Fruit fly (Drosophila melanogaster) whole organism, embryonic: ENCODE measurements around the gene dtn.
A peak's percentile ranks its signal among the peaks of the same experiment; 100 is the strongest.

Source experiments
- CG10147 ChIP-seq: fragments of 200-800 bp; sonication (Bioruptor generic); optimal IDR thresholded peaks from 2 replicates; lab custom pipeline; 2019; ENCODE audit warnings: missing biosample characterization, mild to moderate bottlenecking, missing genetic modification characterization, moderate library complexity
- CG11093 ChIP-seq: fragments of 200-800 bp; sonication (Bioruptor generic); IDR thresholded peaks from 3 replicates; pipeline ENCODE4 v1.3.6; 2022; ENCODE audit warnings: missing biosample characterization, missing genetic modification characterization
- CG11456 ChIP-seq: fragments of 200-800 bp; sonication (Bioruptor generic); IDR thresholded peaks from 3 replicates; pipeline ENCODE4 v1.3.6; 2022; ENCODE audit warnings: missing biosample characterization, missing genetic modification characterization
- CG11504 ChIP-seq: fragments of 200-800 bp; sonication (Bioruptor generic); optimal IDR thresholded peaks from 3 replicates; lab custom pipeline; 2019; ENCODE audit warnings: missing biosample characterization, mild to moderate bottlenecking, missing genetic modification characterization, moderate library complexity
- CG12299 ChIP-seq: fragments of 200-800 bp; sonication (Bioruptor generic); optimal IDR thresholded peaks from 2 replicates; lab custom pipeline; 2018; ENCODE audit warnings: missing biosample characterization, mild to moderate bottlenecking, missing genetic modification characterization
- CG13775 ChIP-seq: fragments of 200-800 bp; sonication (Bioruptor generic); optimal IDR thresholded peaks from 3 replicates; lab custom pipeline; 2017; ENCODE audit warnings: missing biosample characterization, mild to moderate bottlenecking, missing genetic modification characterization
- CG16815 ChIP-seq: fragments of 200-800 bp; sonication (Bioruptor generic); optimal IDR thresholded peaks from 3 replicates; lab custom pipeline; 2017; ENCODE audit warnings: missing biosample characterization, mild to moderate bottlenecking, missing genetic modification characterization
- CG17359 ChIP-seq: fragments of 200-800 bp; sonication (Bioruptor generic); optimal IDR thresholded peaks from 3 replicates; lab custom pipeline; 2018; ENCODE audit warnings: missing biosample characterization, mild to moderate bottlenecking, missing genetic modification characterization, moderate library complexity
- CG2712 ChIP-seq: fragments of 200-800 bp; optimal IDR thresholded peaks from 3 replicates; lab custom pipeline; 2019; ENCODE audit warnings: missing biosample characterization, mild to moderate bottlenecking, missing genetic modification characterization, moderate library complexity
- CG30020 ChIP-seq: fragments of 200-800 bp; optimal IDR thresholded peaks from 2 replicates; lab custom pipeline; 2019; ENCODE audit warnings: missing biosample characterization, mild to moderate bottlenecking, missing genetic modification characterization, moderate library complexity
- CG30403 ChIP-seq: fragments of 200-800 bp; sonication (Bioruptor generic); optimal IDR thresholded peaks from 3 replicates; lab custom pipeline; 2016; ENCODE audit warnings: missing biosample characterization, missing genetic modification characterization
- CG32767 ChIP-seq: fragments of 200-800 bp; sonication (Bioruptor generic); IDR thresholded peaks from 2 replicates; pipeline ENCODE4 v1.3.6; 2022; ENCODE audit warnings: missing biosample characterization, missing genetic modification characterization
- CG34422 ChIP-seq: fragments of 200-800 bp; sonication (Bioruptor generic); IDR thresholded peaks from 3 replicates; pipeline ENCODE4 v1.3.6; 2022; ENCODE audit warnings: missing biosample characterization, missing genetic modification characterization
- CG4360 ChIP-seq: fragments of 200-800 bp; sonication (Bioruptor generic); IDR thresholded peaks from 2 replicates; pipeline ENCODE4 v1.3.6; 2022; ENCODE audit warnings: missing biosample characterization, missing genetic modification characterization
- CG8388 ChIP-seq: fragments of 200-800 bp; sonication (Bioruptor generic); optimal IDR thresholded peaks from 2 replicates; lab custom pipeline; 2019; ENCODE audit warnings: missing biosample characterization, mild to moderate bottlenecking, missing genetic modification characterization, moderate library complexity
- CG8924 ChIP-seq: fragments of 200-800 bp; optimal IDR thresholded peaks from 3 replicates; lab custom pipeline; 2019; ENCODE audit warnings: missing biosample characterization, mild to moderate bottlenecking, missing genetic modification characterization, moderate library complexity
- CG9609 ChIP-seq: fragments of 200-800 bp; sonication (Bioruptor generic); optimal IDR thresholded peaks from 3 replicates; lab custom pipeline; 2016; ENCODE audit warnings: missing biosample characterization, missing genetic modification characterization
- CoRest ChIP-seq: fragments of 200-800 bp; sonication (Bioruptor generic); optimal IDR thresholded peaks from 3 replicates; lab custom pipeline; 2018; ENCODE audit warnings: missing biosample characterization, mild to moderate bottlenecking, missing genetic modification characterization, moderate library complexity
- Doc2 ChIP-seq: fragments of 200-800 bp; sonication (Bioruptor generic); IDR thresholded peaks from 2 replicates; pipeline ENCODE4 v1.3.6; 2022; ENCODE audit warnings: missing biosample characterization, missing genetic modification characterization
- Drgx ChIP-seq: fragments of 200-800 bp; sonication (Bioruptor generic); IDR thresholded peaks from 2 replicates; pipeline ENCODE4 v1.3.6; 2022; ENCODE audit warnings: missing biosample characterization, missing genetic modification characterization
- Ets65A ChIP-seq: fragments of 200-800 bp; sonication (Bioruptor generic); peaks from one replicate; lab custom pipeline; 2016; ENCODE audit warnings: missing biosample characterization, missing genetic modification characterization
- Lim3 ChIP-seq: fragments of 200-800 bp; sonication (Bioruptor generic); IDR thresholded peaks from 2 replicates; pipeline ENCODE4 v1.3.6; 2022; ENCODE audit warnings: missing biosample characterization, missing genetic modification characterization
- MBD-R2 ChIP-seq: fragments of 200-800 bp; sonication (Bioruptor generic); IDR thresholded peaks from 2 replicates; pipeline ENCODE4 v1.3.6; 2022; ENCODE audit warnings: missing biosample characterization, missing genetic modification characterization
- MESR4 ChIP-seq: fragments of 200-800 bp; sonication (Bioruptor generic); optimal IDR thresholded peaks from 2 replicates; lab custom pipeline; 2018; ENCODE audit warnings: missing biosample characterization, mild to moderate bottlenecking, missing genetic modification characterization, moderate library complexity
- Meics ChIP-seq: fragments of 200-800 bp; sonication (Bioruptor generic); optimal IDR thresholded peaks from 2 replicates; lab custom pipeline; 2017; ENCODE audit warnings: missing biosample characterization, mild to moderate bottlenecking, missing genetic modification characterization
- Opbp ChIP-seq: fragments of 200-800 bp; sonication (Bioruptor generic); IDR thresholded peaks from 3 replicates; pipeline ENCODE4 v1.3.6; 2022; ENCODE audit warnings: missing biosample characterization, missing genetic modification characterization; ENCODE audit not compliant: partially characterized antibody
- Sin3A ChIP-seq: fragments of >200 bp; optimal IDR thresholded peaks from 2 replicates; lab custom pipeline; 2018
- Sry-β ChIP-seq: fragments of 200-800 bp; sonication (Bioruptor generic); optimal IDR thresholded peaks from 2 replicates; lab custom pipeline; 2018; ENCODE audit warnings: missing biosample characterization, mild to moderate bottlenecking, missing genetic modification characterization, moderate library complexity
- YL-1 ChIP-seq: fragments of 200-800 bp; sonication (Bioruptor generic); optimal IDR thresholded peaks from 3 replicates; lab custom pipeline; 2017; ENCODE audit warnings: missing biosample characterization, mild to moderate bottlenecking, missing genetic modification characterization
- aop ChIP-seq: fragments of 200-800 bp; sonication (Bioruptor generic); IDR thresholded peaks from 2 replicates; pipeline ENCODE4 v1.3.6; 2022; ENCODE audit warnings: missing biosample characterization, missing genetic modification characterization
- bigmax ChIP-seq: fragments of 200-800 bp; sonication (Bioruptor generic); optimal IDR thresholded peaks from 2 replicates; lab custom pipeline; 2018; ENCODE audit warnings: missing biosample characterization, mild to moderate bottlenecking, missing genetic modification characterization
- bowl ChIP-seq: fragments of 200-800 bp; sonication (Bioruptor generic); IDR thresholded peaks from 2 replicates; pipeline ENCODE4 v1.3.6; 2022; ENCODE audit warnings: missing biosample characterization, missing genetic modification characterization
- br ChIP-seq: fragments of >200 bp; optimal IDR thresholded peaks from 2 replicates; lab custom pipeline; 2017
- caup ChIP-seq: fragments of 200-800 bp; sonication (Bioruptor generic); optimal IDR thresholded peaks from 3 replicates; lab custom pipeline; 2017; ENCODE audit warnings: missing biosample characterization, mild to moderate bottlenecking, missing genetic modification characterization, moderate library complexity; ENCODE audit not compliant: severe bottlenecking
- cg ChIP-seq: fragments of 200-800 bp; sonication (Bioruptor generic); optimal IDR thresholded peaks from 3 replicates; lab custom pipeline; 2019; ENCODE audit warnings: missing biosample characterization, mild to moderate bottlenecking, missing genetic modification characterization, moderate library complexity
- corto ChIP-seq: fragments of 200-800 bp; sonication (Bioruptor generic); optimal IDR thresholded peaks from 2 replicates; lab custom pipeline; 2016; ENCODE audit warnings: missing biosample characterization, mild to moderate bottlenecking, missing genetic modification characterization, moderate library complexity
- crc ChIP-seq: fragments of 200-800 bp; sonication (Bioruptor generic); optimal IDR thresholded peaks from 2 replicates; lab custom pipeline; 2016; ENCODE audit warnings: missing biosample characterization, missing genetic modification characterization
- h ChIP-seq: fragments of >200 bp; optimal IDR thresholded peaks from 2 replicates; lab custom pipeline; 2017
- ham ChIP-seq: fragments of 200-800 bp; sonication (Bioruptor generic); IDR thresholded peaks from 2 replicates; pipeline ENCODE4 v1.3.6; 2022; ENCODE audit warnings: missing biosample characterization, missing genetic modification characterization
- hb ChIP-seq: fragments of 200-800 bp; sonication (Bioruptor generic); IDR thresholded peaks from 3 replicates; pipeline ENCODE4 v1.3.6; 2022; ENCODE audit warnings: missing biosample characterization, missing genetic modification characterization; ENCODE audit not compliant: partially characterized antibody
- kni ChIP-seq: fragments of 200-800 bp; sonication (Bioruptor generic); optimal IDR thresholded peaks from 3 replicates; lab custom pipeline; 2017; ENCODE audit warnings: mild to moderate bottlenecking, missing biosample characterization, missing genetic modification reagents, missing genetic modification characterization
- nerfin-1 ChIP-seq: fragments of 200-800 bp; sonication (Bioruptor generic); optimal IDR thresholded peaks from 3 replicates; lab custom pipeline; 2019; ENCODE audit warnings: missing biosample characterization, mild to moderate bottlenecking, missing genetic modification characterization, moderate library complexity
- phol ChIP-seq: fragments of 200-800 bp; sonication (Bioruptor generic); optimal IDR thresholded peaks from 3 replicates; lab custom pipeline; 2018; ENCODE audit warnings: missing biosample characterization, mild to moderate bottlenecking, missing genetic modification characterization, moderate library complexity
- sisA ChIP-seq: fragments of 200-800 bp; sonication (Bioruptor generic); IDR thresholded peaks from 2 replicates; pipeline ENCODE4 v1.3.6; 2022; ENCODE audit warnings: missing biosample characterization, missing genetic modification characterization
- sna ChIP-seq: fragments of 200-800 bp; sonication (Bioruptor generic); IDR thresholded peaks from 2 replicates; pipeline ENCODE4 v1.3.6; 2022; ENCODE audit warnings: missing biosample characterization, missing genetic modification characterization; ENCODE audit not compliant: partially characterized antibody
- vnd ChIP-seq: fragments of 200-800 bp; sonication (Bioruptor generic); IDR thresholded peaks from 3 replicates; pipeline ENCODE4 v1.3.6; 2022; ENCODE audit warnings: missing biosample characterization, missing genetic modification characterization; ENCODE audit not compliant: partially characterized antibody
- wek ChIP-seq: fragments of 200-800 bp; sonication (Bioruptor generic); optimal IDR thresholded peaks from 3 replicates; lab custom pipeline; 2018; ENCODE audit warnings: missing biosample characterization, mild to moderate bottlenecking, missing genetic modification characterization, moderate library complexity
- yki ChIP-seq: fragments of >200 bp; optimal IDR thresholded peaks from 3 replicates; lab custom pipeline; 2018
- zen ChIP-seq: fragments of 200-800 bp; sonication (Bioruptor generic); optimal IDR thresholded peaks from 3 replicates; lab custom pipeline; 2018; ENCODE audit warnings: missing biosample characterization, mild to moderate bottlenecking, missing genetic modification characterization, moderate library complexity

The dtn gene

DNA sequence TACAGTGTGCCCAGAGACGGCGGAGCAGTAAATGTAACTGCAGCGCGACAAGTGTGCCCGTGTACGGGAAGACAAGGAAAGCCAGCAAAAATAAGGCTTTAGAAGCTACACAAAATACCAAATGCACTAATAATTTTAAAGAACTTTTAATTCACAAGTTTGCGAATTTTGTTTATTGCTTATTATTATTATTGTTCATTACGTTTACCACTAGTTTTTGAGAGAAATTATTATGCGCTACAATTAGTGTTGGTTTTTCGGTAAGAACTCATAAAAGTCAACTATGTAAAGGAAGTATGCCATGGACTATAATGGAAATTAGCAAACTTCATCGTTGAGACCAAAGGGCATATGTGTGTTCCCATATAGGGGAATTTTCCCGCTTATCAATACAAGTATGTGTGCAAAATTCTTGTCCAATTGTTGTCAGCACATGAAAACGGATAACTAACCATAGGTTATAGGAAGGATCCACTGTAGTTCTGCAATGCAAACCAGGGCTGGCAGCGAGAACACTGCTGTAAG is 41.8 kb downstream of the dtn start, which contains the start of gene schlank (continued):
- peak; percentile 68 for TF ChIP-seq CoRest (tag; lab: Kevin White, UChicago)
- TF ChIP-seq Drgx = 0 out of 2 replicates have a peak, but pooled peaks have one; percentile 29
- no peak for TF ChIP-seq kni (GFP tag; lab: Kevin White, UChicago)
- peak; percentile 24 for TF ChIP-seq zen
- peak; percentile 53 for TF ChIP-seq CG17359 (tag; lab: Kevin White, UChicago)
- no peak for TF ChIP-seq Lim3
- TF ChIP-seq CG16815 (GFP tag; lab: Kevin White, UChicago) = peak; percentile 33
- TF ChIP-seq crc (GFP tag; lab: Kevin White, UChicago) = no peak
- peak; percentile 52 for TF ChIP-seq CG8388 (GFP tag; lab: Kevin White, UChicago)
- no peak for TF ChIP-seq yki
- no peak for TF ChIP-seq hb (GFP tag; lab: Robert Waterston, UW)
- TF ChIP-seq CG8924 (tag; lab: Kevin White, UChicago) = peak; percentile 25
- TF ChIP-seq MBD-R2 (GFP tag; lab: Robert Waterston, UW) = no peak
- no peak for TF ChIP-seq wek (GFP tag; lab: Kevin White, UChicago)
- TF ChIP-seq CG11456 (GFP tag; lab: Robert Waterston, UW) = peak; percentile 60; the same call in 1 of the 3 replicates
- no peak for TF ChIP-seq CG11504 (tag; lab: Kevin White, UChicago)
- no peak for TF ChIP-seq br (lab: Kevin White, UChicago)
- TF ChIP-seq Sin3A (lab: Kevin White, UChicago) = peak; percentile 37
- peak; percentile 61 for TF ChIP-seq phol (tag; lab: Kevin White, UChicago)
- no peak for TF ChIP-seq Sry-β
- TF ChIP-seq Opbp (GFP tag; lab: Robert Waterston, UW) = 0 out of 3 replicates have a peak, but pooled peaks have one; percentile 6
- TF ChIP-seq bowl (GFP tag; lab: Robert Waterston, UW) = no peak
- peak; percentile 62 for TF ChIP-seq CG30403 (GFP tag; lab: Kevin White, UChicago)
- peak; percentile 33 for TF ChIP-seq CG9609
- TF ChIP-seq CG12299 (tag; lab: Kevin White, UChicago) = no peak
- TF ChIP-seq Ets65A (GFP tag; lab: Kevin White, UChicago) = peak; percentile 97
- no peak for TF ChIP-seq vnd (GFP tag; lab: Robert Waterston, UW)
- no peak for TF ChIP-seq h (lab: Kevin White, UChicago)
- peak; percentile 18 for TF ChIP-seq Meics (GFP tag; lab: Kevin White, UChicago)
- 0 out of 2 replicates have a peak, but pooled peaks have one; percentile 20 for TF ChIP-seq aop (GFP tag; lab: Robert Waterston, UW)
- peak; percentile 54 for TF ChIP-seq CG2712
- no peak for TF ChIP-seq CG34422 (GFP tag; lab: Robert Waterston, UW)
- no peak for TF ChIP-seq ham (GFP tag; lab: Robert Waterston, UW)

DNA sequence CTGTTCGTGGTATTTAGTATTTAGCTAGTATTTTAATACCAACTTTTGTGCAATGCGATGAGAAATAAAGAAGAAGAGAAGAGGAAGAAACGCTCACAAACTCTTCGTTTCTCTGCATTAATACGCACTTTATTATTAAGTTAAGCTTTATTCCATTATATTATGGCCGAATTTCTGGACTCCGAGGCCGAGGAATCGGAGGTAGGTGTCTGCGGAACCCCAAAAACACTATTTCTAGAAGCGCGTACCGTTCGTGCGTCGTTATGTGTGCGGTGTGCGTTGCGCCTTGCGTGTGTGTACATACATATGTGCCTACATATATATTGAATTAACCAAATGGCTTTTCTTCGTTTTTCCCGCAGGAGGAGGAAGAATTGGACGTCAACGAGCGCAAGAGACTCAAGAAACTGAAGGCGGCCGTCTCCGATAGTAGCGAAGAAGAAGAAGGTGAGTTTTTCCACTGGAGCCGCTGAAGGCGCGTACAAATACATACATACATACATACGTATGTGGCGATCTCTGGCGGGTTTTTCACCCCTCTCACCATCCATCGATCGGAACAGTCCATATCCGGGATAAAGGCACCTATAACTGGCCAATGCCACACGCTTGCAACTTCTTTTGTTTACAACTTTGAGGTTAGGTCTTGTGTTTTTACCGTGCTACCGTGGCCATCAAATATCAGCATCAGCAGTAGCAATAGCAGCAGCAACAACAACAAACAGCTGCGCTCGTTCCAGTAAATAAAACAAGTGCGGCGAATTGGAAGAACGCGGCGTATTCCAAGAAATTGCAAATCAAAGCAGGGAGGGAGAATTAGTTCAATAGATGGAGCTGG is 42.5 kb downstream of the dtn start, which contains the start of gene Spt6:
Spt6 (plus strand) TSS at position 53 of the 838 bp plus-strand sequence.
- TF ChIP-seq CG34422 (GFP tag; lab: Robert Waterston, UW) (peak; percentile 40; the same call in 1 of the 3 replicates), YL-1 (peak; percentile 70), CG10147 (no peak), cg (GFP tag; lab: Kevin White, UChicago) (peak; percentile 59), CG4360 (peak; percentile 78), sna (GFP tag; lab: Robert Waterston, UW) (0 out of 2 replicates have a peak, but pooled peaks have one; percentile 21), CG32767 (GFP tag; lab: Robert Waterston, UW) (peak; percentile 41), corto (GFP tag; lab: Kevin White, UChicago) (peak; percentile 12), CG13775 (no peak), caup (GFP tag; lab: Kevin White, UChicago) (no peak), Doc2 (no peak), CG30020 (tag; lab: Kevin White, UChicago) (no peak), MESR4 (peak; percentile 91), bigmax (GFP tag; lab: Kevin White, UChicago) (peak; percentile 95), nerfin-1 (tag; lab: Kevin White, UChicago) (peak; percentile 51), sisA (GFP tag; lab: Robert Waterston, UW) (no peak), CG11093 (GFP tag; lab: Robert Waterston, UW) (0 out of 3 replicates have a peak, but pooled peaks have one; percentile 4)
